Fruit fly (Drosophila melanogaster) whole organism, embryonic: Measurements from ENCODE around the gene CG10254.

ENCODE experiments used
- Abd-B ChIP-seq: fragments of 200-800 bp; sonication (Bioruptor generic); optimal IDR thresholded peaks from 2 replicates; lab custom pipeline; 2018; ENCODE audit warnings: missing biosample characterization, mild to moderate bottlenecking, missing genetic modification characterization, moderate library complexity
- Aef1 ChIP-seq: fragments of 200-800 bp; sonication (Bioruptor generic); IDR thresholded peaks from 3 replicates; pipeline ENCODE4 v1.3.6; 2022; ENCODE audit warnings: missing biosample characterization, missing genetic modification characterization
- Atf6 ChIP-seq: fragments of 200-800 bp; sonication (Bioruptor generic); IDR thresholded peaks from 2 replicates; pipeline ENCODE4 v1.3.6; 2022; ENCODE audit warnings: missing biosample characterization, missing genetic modification characterization
- CG10565 ChIP-seq: fragments of 200-800 bp; sonication (Bioruptor generic); optimal IDR thresholded peaks from 3 replicates; lab custom pipeline; 2016; ENCODE audit warnings: missing biosample characterization, mild to moderate bottlenecking, missing genetic modification characterization
- CG10654 ChIP-seq: fragments of 200-800 bp; sonication (Bioruptor generic); optimal IDR thresholded peaks from 2 replicates; lab custom pipeline; 2016; ENCODE audit warnings: missing biosample characterization, missing genetic modification characterization
- CG10979 ChIP-seq: fragments of 200-800 bp; sonication (Bioruptor generic); optimal IDR thresholded peaks from 2 replicates; lab custom pipeline; 2018; ENCODE audit warnings: missing biosample characterization, mild to moderate bottlenecking, missing genetic modification characterization, moderate library complexity
- CG11093 ChIP-seq: fragments of 200-800 bp; sonication (Bioruptor generic); IDR thresholded peaks from 3 replicates; pipeline ENCODE4 v1.3.6; 2022; ENCODE audit warnings: missing biosample characterization, missing genetic modification characterization
- CG12104 ChIP-seq: fragments of 200-800 bp; sonication (Bioruptor generic); optimal IDR thresholded peaks from 3 replicates; lab custom pipeline; 2016; ENCODE audit warnings: missing biosample characterization, missing genetic modification characterization
- CG1233 ChIP-seq: fragments of 200-800 bp; sonication (Bioruptor generic); optimal IDR thresholded peaks from 4 replicates; lab custom pipeline; 2018; ENCODE audit warnings: missing biosample characterization, mild to moderate bottlenecking, missing genetic modification characterization
- CG14860 ChIP-seq: fragments of 200-800 bp; sonication (Bioruptor generic); IDR thresholded peaks from 3 replicates; pipeline ENCODE4 v1.3.6; 2022; ENCODE audit warnings: missing biosample characterization, missing genetic modification characterization; ENCODE audit not compliant: partially characterized antibody
- CG18619 ChIP-seq: fragments of 200-800 bp; sonication (Bioruptor generic); optimal IDR thresholded peaks from 3 replicates; lab custom pipeline; 2017; ENCODE audit warnings: missing biosample characterization, mild to moderate bottlenecking, missing genetic modification characterization
- CG2129 ChIP-seq: fragments of 200-800 bp; sonication (Bioruptor generic); IDR thresholded peaks from 2 replicates; pipeline ENCODE4 v1.3.6; 2022; ENCODE audit warnings: missing biosample characterization, missing genetic modification characterization; ENCODE audit not compliant: partially characterized antibody
- CG33213 ChIP-seq: fragments of 200-800 bp; sonication (Bioruptor generic); optimal IDR thresholded peaks from 3 replicates; lab custom pipeline; 2016; ENCODE audit warnings: missing biosample characterization, missing genetic modification characterization
- CG4820 ChIP-seq: fragments of 200-800 bp; sonication (Bioruptor generic); optimal IDR thresholded peaks from 3 replicates; lab custom pipeline; 2016; ENCODE audit warnings: missing biosample characterization, missing genetic modification characterization
- CG6854 ChIP-seq: fragments of 200-800 bp; sonication (Bioruptor generic); optimal IDR thresholded peaks from 3 replicates; lab custom pipeline; 2017; ENCODE audit warnings: missing biosample characterization, mild to moderate bottlenecking, missing genetic modification characterization
- CG7372 ChIP-seq: fragments of 200-800 bp; sonication (Bioruptor generic); IDR thresholded peaks from 2 replicates; pipeline ENCODE4 v1.3.6; 2022; ENCODE audit warnings: missing biosample characterization, missing genetic modification characterization
- CG7556 ChIP-seq: fragments of 200-800 bp; sonication (Bioruptor generic); optimal IDR thresholded peaks from 2 replicates; lab custom pipeline; 2017; ENCODE audit warnings: missing biosample characterization, mild to moderate bottlenecking, missing genetic modification characterization
- CG7963 ChIP-seq: fragments of 200-800 bp; sonication (Bioruptor generic); IDR thresholded peaks from 3 replicates; pipeline ENCODE4 v1.3.6; 2022; ENCODE audit warnings: missing biosample characterization, missing genetic modification characterization; ENCODE audit not compliant: partially characterized antibody
- CG8089 ChIP-seq: fragments of 200-800 bp; sonication (Bioruptor generic); optimal IDR thresholded peaks from 3 replicates; lab custom pipeline; 2016; ENCODE audit warnings: missing biosample characterization, missing genetic modification characterization
- CG8944 ChIP-seq: fragments of 200-800 bp; sonication (Bioruptor generic); optimal IDR thresholded peaks from 3 replicates; lab custom pipeline; 2016; ENCODE audit warnings: missing biosample characterization, missing genetic modification characterization
- CG9609 ChIP-seq: fragments of 200-800 bp; sonication (Bioruptor generic); optimal IDR thresholded peaks from 3 replicates; lab custom pipeline; 2016; ENCODE audit warnings: missing biosample characterization, missing genetic modification characterization
- CG9817 ChIP-seq: fragments of 200-800 bp; sonication (Bioruptor generic); optimal IDR thresholded peaks from 2 replicates; lab custom pipeline; 2018; ENCODE audit warnings: missing biosample characterization, mild to moderate bottlenecking, missing genetic modification characterization, moderate library complexity
- Dip3 ChIP-seq: fragments of 200-800 bp; sonication (Bioruptor generic); optimal IDR thresholded peaks from 3 replicates; lab custom pipeline; 2016; ENCODE audit warnings: missing biosample characterization, missing genetic modification characterization
- MBD-R2 ChIP-seq: fragments of 200-800 bp; sonication (Bioruptor generic); IDR thresholded peaks from 2 replicates; pipeline ENCODE4 v1.3.6; 2022; ENCODE audit warnings: missing biosample characterization, missing genetic modification characterization
- MESR4 ChIP-seq: fragments of 200-800 bp; sonication (Bioruptor generic); optimal IDR thresholded peaks from 2 replicates; lab custom pipeline; 2018; ENCODE audit warnings: missing biosample characterization, mild to moderate bottlenecking, missing genetic modification characterization, moderate library complexity
- MTF-1 ChIP-seq: fragments of 200-800 bp; sonication (Bioruptor generic); optimal IDR thresholded peaks from 2 replicates; lab custom pipeline; 2018; ENCODE audit warnings: missing biosample characterization, mild to moderate bottlenecking, missing genetic modification characterization, borderline replicate concordance
- Poxn ChIP-seq: fragments of 200-800 bp; sonication (Bioruptor generic); IDR thresholded peaks from 2 replicates; pipeline ENCODE4 v1.3.6; 2022; ENCODE audit warnings: missing biosample characterization, missing genetic modification characterization
- Ptx1 ChIP-seq: fragments of 200-800 bp; sonication (Bioruptor generic); IDR thresholded peaks from 2 replicates; pipeline ENCODE4 v1.3.6; 2022; ENCODE audit warnings: missing biosample characterization, missing genetic modification characterization
- amos ChIP-seq: fragments of 200-800 bp; sonication (Bioruptor generic); IDR thresholded peaks from 2 replicates; pipeline ENCODE4 v1.3.6; 2022; ENCODE audit warnings: missing biosample characterization, missing genetic modification characterization; ENCODE audit not compliant: partially characterized antibody
- dati ChIP-seq: fragments of 200-800 bp; sonication (Bioruptor generic); IDR thresholded peaks from 2 replicates; pipeline ENCODE4 v1.3.6; 2022; ENCODE audit warnings: missing biosample characterization, missing genetic modification characterization
- dmrt11E ChIP-seq: fragments of 200-800 bp; sonication (Bioruptor generic); optimal IDR thresholded peaks from 3 replicates; lab custom pipeline; 2018; ENCODE audit warnings: missing biosample characterization, mild to moderate bottlenecking, missing genetic modification characterization, moderate library complexity
- emc ChIP-seq: fragments of 200-800 bp; sonication (Bioruptor generic); optimal IDR thresholded peaks from 2 replicates; lab custom pipeline; 2016; ENCODE audit warnings: missing biosample characterization, missing genetic modification characterization
- gt ChIP-seq: fragments of 200-800 bp; sonication (Bioruptor generic); IDR thresholded peaks from 2 replicates; pipeline ENCODE4 v1.3.6; 2022; ENCODE audit warnings: missing biosample characterization, missing genetic modification characterization
- h ChIP-seq: fragments of >200 bp; optimal IDR thresholded peaks from 2 replicates; lab custom pipeline; 2017
- ham ChIP-seq: fragments of 200-800 bp; sonication (Bioruptor generic); IDR thresholded peaks from 2 replicates; pipeline ENCODE4 v1.3.6; 2022; ENCODE audit warnings: missing biosample characterization, missing genetic modification characterization
- hkb ChIP-seq, 2 experiments: fragments of 200-800 bp in 1 of 2; fragments of >200 bp in 1 of 2; sonication (Bioruptor generic) in 1 of 2; IDR thresholded peaks in 1 of 2; optimal IDR thresholded peaks in 1 of 2; 2 replicates each; pipeline versions ENCODE4 v1.3.6 to Lab custom; 2017 to 2022; ENCODE audit warnings: missing biosample characterization in 1 of 2, missing genetic modification characterization in 1 of 2
- jigr1 ChIP-seq: fragments of 200-800 bp; sonication (Bioruptor generic); IDR thresholded peaks from 3 replicates; pipeline ENCODE4 v1.3.6; 2022; ENCODE audit warnings: missing biosample characterization, missing genetic modification characterization
- jumu ChIP-seq: fragments of 200-800 bp; sonication (Bioruptor generic); optimal IDR thresholded peaks from 3 replicates; lab custom pipeline; 2016; ENCODE audit warnings: missing biosample characterization, missing genetic modification characterization
- lov ChIP-seq, 2 experiments: fragments of 200-800 bp in 1 of 2; fragments of >200 bp in 1 of 2; sonication (Bioruptor generic) in 1 of 2; IDR thresholded peaks in 1 of 2; optimal IDR thresholded peaks in 1 of 2; 2 replicates in 1 of 2; 3 replicates in 1 of 2; pipeline versions ENCODE4 v1.3.6 to Lab custom; 2017 to 2022; ENCODE audit warnings: missing biosample characterization in 1 of 2, missing genetic modification characterization in 1 of 2
- nau ChIP-seq: fragments of 200-800 bp; sonication (Bioruptor generic); optimal IDR thresholded peaks from 3 replicates; lab custom pipeline; 2017; ENCODE audit warnings: missing biosample characterization, mild to moderate bottlenecking, missing genetic modification characterization, missing genetic modification reagents
- p53 ChIP-seq: fragments of 200-800 bp; sonication (Bioruptor generic); optimal IDR thresholded peaks from 2 replicates; lab custom pipeline; 2016; ENCODE audit warnings: missing biosample characterization, missing genetic modification characterization
- pfk ChIP-seq: fragments of 200-800 bp; sonication (Bioruptor generic); optimal IDR thresholded peaks from 2 replicates; lab custom pipeline; 2018; ENCODE audit warnings: missing biosample characterization, mild to moderate bottlenecking, missing genetic modification characterization, moderate library complexity
- pho ChIP-seq: fragments of 200-800 bp; sonication (Bioruptor generic); optimal IDR thresholded peaks from 2 replicates; lab custom pipeline; 2016; ENCODE audit warnings: missing biosample characterization, missing genetic modification characterization
- phol ChIP-seq: fragments of 200-800 bp; sonication (Bioruptor generic); optimal IDR thresholded peaks from 3 replicates; lab custom pipeline; 2018; ENCODE audit warnings: missing biosample characterization, mild to moderate bottlenecking, missing genetic modification characterization, moderate library complexity
- sens-2 ChIP-seq: fragments of 200-800 bp; sonication (Bioruptor generic); IDR thresholded peaks from 2 replicates; pipeline ENCODE4 v1.3.6; 2022; ENCODE audit warnings: missing biosample characterization, missing genetic modification characterization
- seq ChIP-seq: fragments of 200-800 bp; sonication (Bioruptor generic); IDR thresholded peaks from 2 replicates; pipeline ENCODE4 v1.3.6; 2022; ENCODE audit warnings: missing biosample characterization, missing genetic modification characterization
- tin ChIP-seq: fragments of 200-800 bp; sonication (Bioruptor generic); optimal IDR thresholded peaks from 3 replicates; lab custom pipeline; 2016; ENCODE audit warnings: missing biosample characterization, missing genetic modification characterization
- unpg ChIP-seq: fragments of 200-800 bp; sonication (Bioruptor generic); optimal IDR thresholded peaks from 3 replicates; lab custom pipeline; 2018; ENCODE audit warnings: missing biosample characterization, mild to moderate bottlenecking, missing genetic modification characterization, moderate library complexity
- vfl ChIP-seq: fragments of 200-800 bp; sonication (Bioruptor generic); optimal IDR thresholded peaks from 2 replicates; lab custom pipeline; 2016; ENCODE audit warnings: missing biosample characterization, missing genetic modification characterization

CG10254 gene

dm6 chr3R:23709508-23710208, 14.9 kb upstream of the CG10254 start, which contains the start of gene CG10301 (continued):
- TF ChIP-seq CG6854 (GFP tag; lab: Kevin White, UChicago), result no peak
- TF ChIP-seq CG11093 (GFP tag; lab: Robert Waterston, UW), result no peak
- TF ChIP-seq phol (tag; lab: Kevin White, UChicago), result peak; percentile 81
- peak; percentile 38 for TF ChIP-seq CG7556 (GFP tag; lab: Kevin White, UChicago)
- peak; percentile 71 for TF ChIP-seq sens-2 (GFP tag; lab: Robert Waterston, UW)
- peak; percentile 56 for TF ChIP-seq CG1233 (GFP tag; lab: Kevin White, UChicago)
- no peak for TF ChIP-seq MESR4 (GFP tag; lab: Kevin White, UChicago)
- no peak for TF ChIP-seq CG2129 (GFP tag; lab: Robert Waterston, UW)
- TF ChIP-seq tin, result peak; percentile 66
- TF ChIP-seq CG10654 (GFP tag; lab: Kevin White, UChicago), result peak; percentile 47
- no peak for TF ChIP-seq CG12104 (GFP tag; lab: Kevin White, UChicago)
- no peak for TF ChIP-seq p53 (GFP tag; lab: Kevin White, UChicago)
- no peak for TF ChIP-seq vfl
- 0 out of 2 replicates have a peak, but pooled peaks have one; percentile 31 for TF ChIP-seq gt
- TF ChIP-seq emc (GFP tag; lab: Kevin White, UChicago), result no peak
- TF ChIP-seq MBD-R2 (GFP tag; lab: Robert Waterston, UW), result no peak
- peak; percentile 79 for TF ChIP-seq nau (GFP tag; lab: Kevin White, UChicago)
- no peak for TF ChIP-seq lov (optimal IDR thresholded peaks at IDR 0.05; lab: Kevin White, UChicago)
- peak; percentile 62; the same call in 1 of the 3 replicates for TF ChIP-seq lov (GFP tag; IDR thresholded peaks at IDR 0.05; lab: Robert Waterston, UW)
- TF ChIP-seq Dip3 (GFP tag; lab: Kevin White, UChicago), result no peak
- TF ChIP-seq CG18619, result no peak
- TF ChIP-seq pfk (GFP tag; lab: Kevin White, UChicago), result no peak
- no peak for TF ChIP-seq amos
- peak; percentile 6 for TF ChIP-seq CG9609 (GFP tag; lab: Kevin White, UChicago)
- no peak for TF ChIP-seq ham
- TF ChIP-seq dati (GFP tag; lab: Robert Waterston, UW), result no peak
- TF ChIP-seq CG9817, result no peak
- TF ChIP-seq Abd-B (GFP tag; lab: Kevin White, UChicago), result peak; percentile 43
- TF ChIP-seq CG10979, result peak; percentile 82
- no peak for TF ChIP-seq hkb (optimal IDR thresholded peaks at IDR 0.05; lab: Kevin White, UChicago)
- peak; percentile 55; the same call in 1 of the 2 replicates for TF ChIP-seq hkb (GFP tag; IDR thresholded peaks at IDR 0.05; lab: Robert Waterston, UW)
- no peak for TF ChIP-seq Poxn (GFP tag; lab: Robert Waterston, UW)
- no peak for TF ChIP-seq h (lab: Kevin White, UChicago)
- TF ChIP-seq CG8944 (GFP tag; lab: Kevin White, UChicago), result peak; percentile 22
- no peak for TF ChIP-seq CG7372 (GFP tag; lab: Robert Waterston, UW)
- TF ChIP-seq CG7963, result no peak
- no peak for TF ChIP-seq jigr1 (GFP tag; lab: Robert Waterston, UW)
- peak; percentile 67 for TF ChIP-seq CG4820 (GFP tag; lab: Kevin White, UChicago)
- no peak for TF ChIP-seq CG10565 (GFP tag; lab: Kevin White, UChicago)
- peak; percentile 61 for TF ChIP-seq unpg (GFP tag; lab: Kevin White, UChicago)
- no peak for TF ChIP-seq seq (GFP tag; lab: Robert Waterston, UW)
- no peak for TF ChIP-seq Atf6
- no peak for TF ChIP-seq CG14860 (GFP tag; lab: Robert Waterston, UW)
- TF ChIP-seq pho (GFP tag; lab: Kevin White, UChicago), result no peak
- TF ChIP-seq CG8089 (GFP tag; lab: Kevin White, UChicago), result peak; percentile 41
- TF ChIP-seq dmrt11E (tag; lab: Kevin White, UChicago), result peak; percentile 89
- TF ChIP-seq Aef1, result no peak; the same call in 2 of the 3 replicates
- peak; percentile 43; the same call in 1 of the 2 replicates for TF ChIP-seq Ptx1
- TF ChIP-seq jumu (GFP tag; lab: Kevin White, UChicago), result no peak
- TF ChIP-seq CG33213 (GFP tag; lab: Kevin White, UChicago), result peak; percentile 19
- TF ChIP-seq MTF-1, result no peak
